Fruit fly (Drosophila melanogaster) whole organism, adult: ENCODE results near the gene poe.

ENCODE experiments used
- CG11617 ChIP-seq: fragments of 200-800 bp; sonication (Bioruptor generic); optimal IDR thresholded peaks from 2 replicates; lab custom pipeline; 2017; ENCODE audit warnings: mild to moderate bottlenecking, missing biosample characterization, missing genetic modification reagents, missing genetic modification characterization
- CG12768 ChIP-seq: fragments of 200-800 bp; sonication (Bioruptor generic); optimal IDR thresholded peaks from 2 replicates; lab custom pipeline; 2017; ENCODE audit warnings: missing biosample characterization, missing genetic modification characterization, mild to moderate bottlenecking, moderate library complexity, missing genetic modification reagents
- CG14711 ChIP-seq: fragments of 200-800 bp; sonication (Bioruptor generic); optimal IDR thresholded peaks from 2 replicates; lab custom pipeline; 2018; ENCODE audit warnings: missing biosample characterization, mild to moderate bottlenecking, missing genetic modification characterization, moderate library complexity
- CG1620 ChIP-seq: fragments of 200-800 bp; sonication (Bioruptor generic); optimal IDR thresholded peaks from 2 replicates; lab custom pipeline; 2016; ENCODE audit warnings: missing biosample characterization, missing genetic modification characterization
- CG33017 ChIP-seq: fragments of 200-800 bp; sonication (Bioruptor generic); optimal IDR thresholded peaks from 2 replicates; lab custom pipeline; 2018; ENCODE audit warnings: missing biosample characterization, mild to moderate bottlenecking, missing genetic modification characterization, moderate library complexity
- CG5204 ChIP-seq: fragments of 200-800 bp; sonication (Bioruptor generic); optimal IDR thresholded peaks from 2 replicates; lab custom pipeline; 2016; ENCODE audit warnings: missing biosample characterization, missing genetic modification characterization
- CG7045 ChIP-seq: fragments of 200-800 bp; sonication (Bioruptor generic); optimal IDR thresholded peaks from 2 replicates; lab custom pipeline; 2017; ENCODE audit warnings: missing biosample characterization, mild to moderate bottlenecking, missing genetic modification characterization
- CG7101 ChIP-seq: fragments of 200-800 bp; sonication (Bioruptor generic); optimal IDR thresholded peaks from 2 replicates; lab custom pipeline; 2018; ENCODE audit warnings: missing biosample characterization, mild to moderate bottlenecking, missing genetic modification characterization, moderate library complexity
- Clk ChIP-seq: fragments of 200-800 bp; sonication (Bioruptor generic); optimal IDR thresholded peaks from 2 replicates; lab custom pipeline; 2017; ENCODE audit warnings: missing biosample characterization, missing genetic modification characterization
- Crg-1 ChIP-seq: fragments of 200-800 bp; sonication (Bioruptor generic); optimal IDR thresholded peaks from 2 replicates; lab custom pipeline; 2016; ENCODE audit warnings: missing biosample characterization, missing genetic modification characterization
- Hr96 ChIP-seq: fragments of 200-800 bp; sonication (Bioruptor generic); optimal IDR thresholded peaks from 2 replicates; lab custom pipeline; 2016; ENCODE audit warnings: missing biosample characterization, missing genetic modification characterization
- Mnt ChIP-seq: fragments of 200-800 bp; sonication (Bioruptor generic); optimal IDR thresholded peaks from 2 replicates; lab custom pipeline; 2016; ENCODE audit warnings: missing biosample characterization, mild to moderate bottlenecking, missing genetic modification characterization
- bab1 ChIP-seq: fragments of 200-800 bp; sonication (Bioruptor generic); optimal IDR thresholded peaks from 3 replicates; lab custom pipeline; 2019; ENCODE audit warnings: missing biosample characterization, mild to moderate bottlenecking, missing genetic modification characterization, moderate library complexity
- cic ChIP-seq: fragments of 200-800 bp; sonication (Bioruptor generic); optimal IDR thresholded peaks from 2 replicates; lab custom pipeline; 2017; ENCODE audit warnings: missing biosample characterization, mild to moderate bottlenecking, missing genetic modification characterization, moderate library complexity
- cnc ChIP-seq, 2 experiments: fragments of >200 bp; optimal IDR thresholded peaks; 2 replicates each; lab custom pipeline; 2017
- kay ChIP-seq: fragments of 200-800 bp; sonication (Bioruptor generic); peaks from one replicate; lab custom pipeline; 2016; ENCODE audit warnings: missing biosample characterization, missing genetic modification characterization, borderline replicate concordance
- ovo ChIP-seq: fragments of 200-800 bp; sonication (Bioruptor generic); optimal IDR thresholded peaks from 2 replicates; lab custom pipeline; 2016; ENCODE audit warnings: missing biosample characterization, missing genetic modification characterization
- pad ChIP-seq: fragments of 200-800 bp; sonication (Bioruptor generic); optimal IDR thresholded peaks from 3 replicates; lab custom pipeline; 2017; ENCODE audit warnings: missing biosample characterization, missing genetic modification characterization, mild to moderate bottlenecking, moderate library complexity, missing genetic modification reagents
- tj ChIP-seq: fragments of 200-800 bp; sonication (Bioruptor generic); optimal IDR thresholded peaks from 3 replicates; lab custom pipeline; 2017; ENCODE audit warnings: missing biosample characterization, mild to moderate bottlenecking, missing genetic modification characterization, moderate library complexity
- toe ChIP-seq: fragments of 200-800 bp; sonication (Bioruptor generic); optimal IDR thresholded peaks from 2 replicates; lab custom pipeline; 2016; ENCODE audit warnings: missing biosample characterization, missing genetic modification characterization

The poe gene

DNA sequence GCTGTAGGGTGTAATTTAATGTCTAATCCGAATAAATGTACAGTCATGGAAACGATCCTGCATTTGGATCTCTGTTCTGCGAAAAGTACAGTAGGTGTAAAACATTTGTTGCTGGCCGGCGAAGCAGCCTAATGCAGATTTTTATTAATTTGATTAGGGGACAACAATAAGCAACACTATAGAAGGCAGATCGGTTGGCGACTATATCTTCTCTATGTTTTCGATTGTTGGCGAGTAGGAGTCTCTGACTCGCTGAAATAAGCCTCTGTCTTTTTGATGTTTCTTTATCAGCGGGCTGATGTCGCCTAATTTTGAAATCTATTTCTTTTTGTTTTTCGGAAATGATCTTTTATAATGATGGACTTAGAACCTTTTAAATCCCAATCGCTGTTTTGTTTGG is 41.3 kb downstream of the poe start:
- TF ChIP-seq CG7101 (tag; lab: Kevin White, UChicago), result no peak
- no peak for TF ChIP-seq bab1 (GFP tag; lab: Kevin White, UChicago)
- TF ChIP-seq cic (GFP tag; lab: Kevin White, UChicago), result no peak
- no peak for TF ChIP-seq Clk (GFP tag; lab: Kevin White, UChicago)
- TF ChIP-seq CG1620 (GFP tag; lab: Kevin White, UChicago), result no peak
- no peak for TF ChIP-seq pad (GFP tag; lab: Kevin White, UChicago)
- TF ChIP-seq CG14711 (tag; lab: Kevin White, UChicago), result no peak
- no peak for TF ChIP-seq tj (GFP tag; lab: Kevin White, UChicago)
- TF ChIP-seq ovo, result no peak
- no peak for TF ChIP-seq CG11617
- TF ChIP-seq kay (GFP tag; lab: Kevin White, UChicago), result no peak
- TF ChIP-seq CG7045, result no peak
- TF ChIP-seq toe (GFP tag; lab: Kevin White, UChicago), result no peak
- no peak for TF ChIP-seq CG5204
- no peak for TF ChIP-seq CG33017 (tag; lab: Kevin White, UChicago)
- TF ChIP-seq Hr96, result no peak
- TF ChIP-seq cnc (optimal IDR thresholded peaks at IDR 0.05; lab: Kevin White, UChicago), result no peak

DNA sequence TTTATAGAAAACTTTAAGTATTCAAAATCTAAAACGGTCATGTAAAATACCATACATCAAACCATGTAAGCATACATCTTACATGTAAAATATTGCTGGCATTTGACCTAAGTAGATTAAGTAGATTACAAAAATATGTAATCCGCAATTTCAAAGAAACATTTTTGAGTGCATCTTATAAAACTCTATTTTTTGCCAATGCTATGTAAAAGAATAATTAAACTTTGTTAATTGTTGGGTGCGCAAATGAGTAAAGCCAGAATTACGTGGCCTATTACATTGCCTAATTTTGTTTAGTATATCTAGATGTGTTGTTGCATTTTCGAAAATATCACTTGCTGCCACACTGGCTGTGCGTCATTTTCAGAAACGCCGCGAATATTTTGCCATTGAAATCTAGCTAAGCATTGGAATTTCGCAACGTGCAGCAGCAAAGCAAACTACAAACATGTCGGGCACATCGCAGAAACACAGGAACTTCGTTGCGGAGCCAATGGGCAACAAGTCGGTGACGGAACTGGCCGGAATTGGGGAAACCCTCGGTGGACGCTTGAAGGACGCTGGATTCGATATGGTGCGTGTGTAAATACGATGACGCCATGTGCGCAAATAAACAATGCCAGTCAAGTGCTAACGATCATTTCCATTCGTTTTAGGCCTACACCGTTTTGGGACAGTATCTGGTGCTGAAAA is 42.1 kb downstream of the poe start, which contains the start of gene baf:
baf (plus strand) TSS at position 303 of the 693 bp plus-strand sequence.
- no peak for TF ChIP-seq ovo
- TF ChIP-seq CG1620 (GFP tag; lab: Kevin White, UChicago), result no peak
- TF ChIP-seq kay (GFP tag; lab: Kevin White, UChicago), result no peak
- peak; percentile 40 for TF ChIP-seq cic (GFP tag; lab: Kevin White, UChicago)
- no peak for TF ChIP-seq CG7045
- peak; percentile 40 for TF ChIP-seq Mnt (GFP tag; lab: Kevin White, UChicago)

DNA sequence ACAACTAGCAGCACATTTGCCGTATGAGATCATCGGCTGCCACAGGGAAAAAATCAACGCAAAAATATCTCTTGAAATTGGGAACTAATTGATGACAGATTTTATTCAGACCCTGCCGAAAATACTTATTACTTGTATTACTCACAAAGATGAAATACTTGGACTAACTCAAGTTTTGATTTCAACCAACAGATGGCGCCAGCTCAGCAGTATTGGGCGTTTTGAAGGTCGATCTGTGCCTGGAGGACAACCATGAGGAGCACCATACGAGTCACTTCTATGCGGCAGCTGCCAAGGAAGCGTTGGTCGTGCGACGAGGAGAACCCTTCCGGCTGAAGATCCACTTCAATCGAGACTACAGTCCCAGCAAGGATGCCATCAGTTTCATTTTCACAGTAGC is 47.1 kb downstream of the poe start:
- no peak for TF ChIP-seq Mnt (GFP tag; lab: Kevin White, UChicago)
- no peak for TF ChIP-seq tj (GFP tag; lab: Kevin White, UChicago)
- no peak for TF ChIP-seq cnc (optimal IDR thresholded peaks at IDR 0.05; lab: Kevin White, UChicago)
- TF ChIP-seq CG7045, result no peak
- TF ChIP-seq kay (GFP tag; lab: Kevin White, UChicago), result no peak
- no peak for TF ChIP-seq ovo
- no peak for TF ChIP-seq CG1620 (GFP tag; lab: Kevin White, UChicago)
- TF ChIP-seq Crg-1, result no peak
- no peak for TF ChIP-seq CG11617
- TF ChIP-seq Hr96, result no peak
- no peak for TF ChIP-seq CG12768 (GFP tag; lab: Kevin White, UChicago)
- no peak for TF ChIP-seq Clk (GFP tag; lab: Kevin White, UChicago)
- TF ChIP-seq toe (GFP tag; lab: Kevin White, UChicago), result no peak
- TF ChIP-seq CG33017 (tag; lab: Kevin White, UChicago), result no peak
- no peak for TF ChIP-seq CG14711 (tag; lab: Kevin White, UChicago)
- no peak for TF ChIP-seq CG5204
- TF ChIP-seq CG7101 (tag; lab: Kevin White, UChicago), result no peak
- no peak for TF ChIP-seq bab1 (GFP tag; lab: Kevin White, UChicago)
- TF ChIP-seq cic (GFP tag; lab: Kevin White, UChicago), result no peak

DNA sequence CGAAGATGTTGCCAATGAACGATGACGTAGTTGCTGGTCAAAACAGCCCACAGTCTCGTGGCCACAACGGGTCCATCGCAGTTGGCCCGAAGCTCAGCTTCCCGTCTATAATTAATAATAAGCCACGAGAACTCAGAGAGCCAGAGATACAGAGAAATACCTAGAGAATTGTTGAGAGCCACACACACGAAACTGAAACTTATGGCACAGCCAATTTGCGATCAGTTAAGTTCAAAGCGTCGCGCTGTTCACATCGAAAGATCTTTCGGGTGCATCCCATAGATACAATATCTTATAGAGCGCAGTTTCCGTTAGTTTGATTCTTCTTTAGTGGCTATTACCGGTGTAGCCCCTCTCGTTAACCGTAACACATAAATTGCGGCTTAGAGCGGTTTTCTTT is 58.9 kb downstream of the poe start:
- TF ChIP-seq bab1 (GFP tag; lab: Kevin White, UChicago) (no peak), kay (GFP tag; lab: Kevin White, UChicago) (no peak), CG12768 (GFP tag; lab: Kevin White, UChicago) (no peak), Hr96 (no peak), CG14711 (tag; lab: Kevin White, UChicago) (no peak)

DNA sequence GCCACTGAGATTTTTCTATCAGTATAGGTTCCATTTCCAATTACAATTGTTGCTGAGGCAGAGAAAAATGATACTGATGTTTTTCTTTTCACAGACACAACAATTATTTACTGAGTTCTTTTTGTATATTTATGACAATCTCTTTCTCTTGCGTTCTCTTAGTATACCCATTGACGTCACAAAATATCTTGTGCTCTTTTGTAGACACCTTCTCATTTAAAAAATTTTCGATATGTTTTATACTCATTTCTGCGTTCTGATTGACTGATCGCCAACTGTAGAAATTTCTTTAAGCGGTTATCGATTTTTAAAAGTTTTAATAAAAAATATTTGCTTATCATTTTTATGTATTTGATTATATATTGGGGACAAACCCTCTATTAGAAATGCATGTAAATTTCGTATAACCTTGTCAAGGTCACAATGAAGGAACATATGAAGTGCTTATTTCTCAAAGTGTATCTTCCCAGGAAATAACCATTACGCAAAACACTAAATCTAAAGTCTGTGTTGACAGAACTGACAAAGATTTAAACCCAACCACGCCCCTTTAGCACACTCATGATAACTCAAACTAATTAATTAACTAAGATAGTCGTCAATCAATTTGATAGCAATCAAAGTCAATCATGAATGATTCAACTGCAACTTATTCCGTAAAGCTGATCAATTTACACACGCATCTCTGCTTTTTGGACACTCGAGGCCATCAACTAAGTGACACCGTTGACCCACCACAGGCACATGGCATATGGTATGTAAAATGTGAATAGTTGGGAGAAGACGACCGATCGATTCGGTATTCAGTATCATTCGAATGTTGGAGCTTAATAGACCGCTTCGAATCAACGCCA is 60.6 kb downstream of the poe start, which contains the start of the genes Glyat and Tg:
Glyat (minus strand) TSS at position 51 of the 854 bp plus-strand sequence.
Tg (plus strand) TSS at position 804 of the 854 bp plus-strand sequence.
- no peak for TF ChIP-seq Clk (GFP tag; lab: Kevin White, UChicago)
- no peak for TF ChIP-seq CG33017 (tag; lab: Kevin White, UChicago)
- no peak for TF ChIP-seq CG7045
- peak; percentile 7 for TF ChIP-seq kay (GFP tag; lab: Kevin White, UChicago)
- peak; percentile 40 for TF ChIP-seq tj (GFP tag; lab: Kevin White, UChicago)
- TF ChIP-seq pad (GFP tag; lab: Kevin White, UChicago), result no peak
- TF ChIP-seq CG5204, result no peak
